In genomic region chrV:10292819-10293357, ce11 we compare ENCODE assay signal across 1 worm cellular context.
TF ChIP-seq lines count a peak whose summit lies in the region.

col-149 (minus strand) TSS chrV:10292869.

TF ChIP-seq in whole organism, L2 larva, 48 proteins besides CTCF, POLR2A, EP300 and RAD21 (continued from another document):
- TF ChIP-seq lin-11 (tag; optimal IDR thresholded peaks at IDR 0.05; lab: Kevin White, UChicago) (no peak), nhr-21 (tag; optimal IDR thresholded peaks at IDR 0.05; lab: Kevin White, UChicago) (peak; percentile 35), elt-1 (tag; optimal IDR thresholded peaks at IDR 0.05; lab: Kevin White, UChicago) (no peak), aly-2 (tag; optimal IDR thresholded peaks at IDR 0.05; lab: Kevin White, UChicago) (no peak), egl-27 (tag; optimal IDR thresholded peaks at IDR 0.05; lab: Kevin White, UChicago) (peak; percentile 10), ztf-1 (GFP tag; conservative IDR thresholded peaks at IDR 0.05; lab: Robert Waterston, UW) (no peak), unc-62 (GFP tag; optimal IDR thresholded peaks at IDR 0.05; lab: Kevin White, UChicago) (no peak)
